Fruit fly (Drosophila melanogaster): ENCODE data around the gene Septin1.

Gene Septin1

dm6 chrX:21345036-21345500 lies 13.0 kb upstream of the Septin1 start, which contains the start of gene dod (continued):
- no peak for TF ChIP-seq C15 (GFP tag; IDR thresholded peaks at IDR 0.05)
- TF ChIP-seq CG1529 (GFP tag; optimal IDR thresholded peaks at IDR 0.05) = no peak
- TF ChIP-seq rib (GFP tag; IDR thresholded peaks at IDR 0.05) = peak; percentile 59; the same call in 1 of the 2 replicates
- TF ChIP-seq sens-2 (GFP tag; IDR thresholded peaks at IDR 0.05) = 0 out of 2 replicates have a peak, but pooled peaks have one; percentile 13
- TF ChIP-seq sim (GFP tag; IDR thresholded peaks at IDR 0.05) = peak; percentile 30; the same call in 1 of the 2 replicates
- TF ChIP-seq CG2712 (tag; optimal IDR thresholded peaks at IDR 0.05) = peak; percentile 48
- peak; percentile 73 for TF ChIP-seq CG9932 (GFP tag; IDR thresholded peaks at IDR 0.05)
- no peak for TF ChIP-seq Mrtf (GFP tag; IDR thresholded peaks at IDR 0.05)
- TF ChIP-seq CG11085 (GFP tag; IDR thresholded peaks at IDR 0.05) = peak; percentile 34; the same call in 1 of the 2 replicates
- no peak for TF ChIP-seq emc (GFP tag; optimal IDR thresholded peaks at IDR 0.05)
- TF ChIP-seq CG11398 (GFP tag; optimal IDR thresholded peaks at IDR 0.05) = no peak
- no peak for TF ChIP-seq Neu2 (GFP tag; optimal IDR thresholded peaks at IDR 0.05; ENCODE audit: borderline replicate concordance)
- TF ChIP-seq Camta (GFP tag; optimal IDR thresholded peaks at IDR 0.05) = peak; percentile 11
- no peak for TF ChIP-seq Hmr (GFP tag; optimal IDR thresholded peaks at IDR 0.05)
- no peak for TF ChIP-seq CG10274 (GFP tag; optimal IDR thresholded peaks at IDR 0.05)
- no peak for TF ChIP-seq CG8281 (tag; optimal IDR thresholded peaks at IDR 0.05)
- peak; percentile 67 for TF ChIP-seq sob (GFP tag; IDR thresholded peaks at IDR 0.05)
- peak; percentile 60 for TF ChIP-seq grau (tag; optimal IDR thresholded peaks at IDR 0.05)
- TF ChIP-seq MESR4 (GFP tag; optimal IDR thresholded peaks at IDR 0.05) = peak; percentile 79
- no peak for TF ChIP-seq ro (GFP tag; IDR thresholded peaks at IDR 0.05)
- no peak for TF ChIP-seq dmrt11E (tag; optimal IDR thresholded peaks at IDR 0.05)
- TF ChIP-seq MBD-R2 (GFP tag; IDR thresholded peaks at IDR 0.05) = peak; percentile 98
- peak in 1 of 3 experiments; percentile 30 for TF ChIP-seq lola (GFP tag; optimal IDR thresholded peaks at IDR 0.05)
- peak; percentile 62 for TF ChIP-seq NfI (GFP tag; optimal IDR thresholded peaks at IDR 0.05)
- TF ChIP-seq kah (GFP tag; optimal IDR thresholded peaks at IDR 0.05) = no peak
- TF ChIP-seq PHDP (tag; optimal IDR thresholded peaks at IDR 0.05) = peak; percentile 65
- 0 out of 3 replicates have a peak, but pooled peaks have one; percentile 17 for TF ChIP-seq sr (GFP tag; IDR thresholded peaks at IDR 0.05)
- TF ChIP-seq CG12219 (GFP tag; optimal IDR thresholded peaks at IDR 0.05) = peak; percentile 37
- TF ChIP-seq CTCF (GFP tag; optimal IDR thresholded peaks at IDR 0.05) = peak; percentile 60
- no peak for TF ChIP-seq CG13123 (GFP tag; optimal IDR thresholded peaks at IDR 0.05)
- peak; percentile 21 for TF ChIP-seq CG10209 (GFP tag; optimal IDR thresholded peaks at IDR 0.05)
- TF ChIP-seq NC2β (GFP tag; optimal IDR thresholded peaks at IDR 0.05) = no peak
- no peak for TF ChIP-seq CG7271 (tag; optimal IDR thresholded peaks at IDR 0.05)
- no peak for TF ChIP-seq lab (GFP tag; optimal IDR thresholded peaks at IDR 0.05)
- no peak for TF ChIP-seq Rx (GFP tag; IDR thresholded peaks at IDR 0.05)
- TF ChIP-seq CG7786 (GFP tag; optimal IDR thresholded peaks at IDR 0.05) = peak; percentile 50
- peak; percentile 99 for TF ChIP-seq pzg (GFP tag; optimal IDR thresholded peaks at IDR 0.05)
- no peak for TF ChIP-seq en (GFP tag; optimal IDR thresholded peaks at IDR 0.05)
- TF ChIP-seq chif (GFP tag; optimal IDR thresholded peaks at IDR 0.05) = peak; percentile 29 to 32
- no peak for TF ChIP-seq CG4730 (GFP tag; IDR thresholded peaks at IDR 0.05)
- no peak for TF ChIP-seq CG1024 (GFP tag; IDR thresholded peaks at IDR 0.05)
- peak; percentile 72 for TF ChIP-seq slbo (GFP tag; IDR thresholded peaks at IDR 0.05)
- TF ChIP-seq twi (tag; optimal IDR thresholded peaks at IDR 0.05) = no peak
- peak; percentile 43 for TF ChIP-seq fu2 (GFP tag; optimal IDR thresholded peaks at IDR 0.05)
- no peak for TF ChIP-seq CG31365 (tag; optimal IDR thresholded peaks at IDR 0.05)
- no peak for TF ChIP-seq grn (GFP tag; optimal IDR thresholded peaks at IDR 0.05)
- TF ChIP-seq CG14050 (GFP tag; IDR thresholded peaks at IDR 0.05) = 0 out of 3 replicates have a peak, but pooled peaks have one; percentile 14
- no peak for TF ChIP-seq Hr78 (GFP tag; optimal IDR thresholded peaks at IDR 0.05)
- TF ChIP-seq CG10147 (GFP tag; optimal IDR thresholded peaks at IDR 0.05) = peak; percentile 16
- TF ChIP-seq oc (tag; optimal IDR thresholded peaks at IDR 0.05) = no peak
- TF ChIP-seq CG6765 (GFP tag; optimal IDR thresholded peaks at IDR 0.05) = peak; percentile 17

All from whole organism, embryonic.